Worm (Caenorhabditis elegans): Measurements from ENCODE around the gene chl-1.

The chl-1 gene

ce11 chrIII:10351595-10352207, 53.3 kb downstream of the chl-1 start, which contains the start of gene T07C4.3:
T07C4.3 (plus strand) TSS chrIII:10352157.
- no peak for TF ChIP-seq nhr-237 (tag; optimal IDR thresholded peaks at IDR 0.05)
- no peak for TF ChIP-seq ama-1 (optimal IDR thresholded peaks at IDR 0.05)
- TF ChIP-seq elt-3 (tag; optimal IDR thresholded peaks at IDR 0.05), result no peak
- TF ChIP-seq unc-62 (GFP tag; optimal IDR thresholded peaks at IDR 0.05), result no peak
- TF ChIP-seq ceh-16 (tag; optimal IDR thresholded peaks at IDR 0.05), result no peak
- TF ChIP-seq hmg-11 (tag; optimal IDR thresholded peaks at IDR 0.05), result no peak
- TF ChIP-seq nhr-76 (tag; optimal IDR thresholded peaks at IDR 0.05), result no peak
- no peak for TF ChIP-seq nhr-11 (tag; optimal IDR thresholded peaks at IDR 0.05)
- TF ChIP-seq egl-5 (tag; optimal IDR thresholded peaks at IDR 0.05), result no peak
- no peak for TF ChIP-seq mdl-1 (tag; optimal IDR thresholded peaks at IDR 0.05)
- TF ChIP-seq lin-15B (tag; optimal IDR thresholded peaks at IDR 0.05), result no peak
- TF ChIP-seq ceh-9 (tag; optimal IDR thresholded peaks at IDR 0.05), result no peak
- no peak for TF ChIP-seq aly-2 (tag; optimal IDR thresholded peaks at IDR 0.05)
- no peak for TF ChIP-seq pha-4 (tag; optimal IDR thresholded peaks at IDR 0.05)
- no peak for TF ChIP-seq nhr-25 (tag; optimal IDR thresholded peaks at IDR 0.05)
- TF ChIP-seq ztf-4 (tag; optimal IDR thresholded peaks at IDR 0.05), result no peak

Data from whole organism, L3 larva.